Worm (Caenorhabditis elegans) whole organism, early embryonic: ENCODE measurements around the gene klp-4.

ENCODE experiments used
- B0310.2 ChIP-seq: sonication (generic microtip); optimal IDR thresholded peaks from 2 replicates; lab custom pipeline; 2016; ENCODE audit warnings: mild to moderate bottlenecking, missing genetic modification characterization, missing compliant biosample characterization
- aly-1 ChIP-seq: sonication (generic microtip); optimal IDR thresholded peaks from 2 replicates; lab custom pipeline; 2016; ENCODE audit warnings: missing genetic modification characterization, missing compliant biosample characterization
- ama-1 ChIP-seq: fragments of 150-350 bp; optimal IDR thresholded peaks from 2 replicates; lab custom pipeline; 2014
- ceh-13 ChIP-seq: fragments of 200-800 bp; sonication (Bioruptor generic); optimal IDR thresholded peaks from 2 replicates; lab custom pipeline; 2018; ENCODE audit warnings: mild to moderate bottlenecking, missing genetic modification characterization, missing compliant biosample characterization
- ceh-36 ChIP-seq: sonication (generic microtip); optimal IDR thresholded peaks from 2 replicates; lab custom pipeline; 2016; ENCODE audit warnings: missing genetic modification characterization, inconsistent platforms, missing compliant biosample characterization
- flt-1 ChIP-seq: fragments of 200-800 bp; sonication (Bioruptor generic); IDR thresholded peaks from 2 replicates; pipeline ENCODE4 v1.3.6; 2022; ENCODE audit warnings: missing genetic modification characterization, missing compliant biosample characterization
- pes-1 ChIP-seq: fragments of 200-800 bp; sonication (Bioruptor generic); IDR thresholded peaks from 2 replicates; pipeline ENCODE4 v1.3.6; 2022; ENCODE audit warnings: missing genetic modification reagents, missing genetic modification characterization, missing compliant biosample characterization
- scrt-1 ChIP-seq: fragments of 200-800 bp; sonication (Bioruptor generic); IDR thresholded peaks from 2 replicates; pipeline ENCODE4 v1.3.6; 2022; ENCODE audit warnings: missing genetic modification characterization, missing compliant biosample characterization
- tbx-37 ChIP-seq: fragments of 200-800 bp; sonication (Bioruptor generic); conservative IDR thresholded peaks from 2 replicates; pipeline ENCODE4 v1.3.6; 2022; ENCODE audit warnings: missing genetic modification reagents, missing genetic modification characterization, missing compliant biosample characterization
- tra-4 ChIP-seq: sonication (generic microtip); optimal IDR thresholded peaks from 2 replicates; lab custom pipeline; 2017; ENCODE audit warnings: missing genetic modification characterization, missing compliant biosample characterization

DNA sequence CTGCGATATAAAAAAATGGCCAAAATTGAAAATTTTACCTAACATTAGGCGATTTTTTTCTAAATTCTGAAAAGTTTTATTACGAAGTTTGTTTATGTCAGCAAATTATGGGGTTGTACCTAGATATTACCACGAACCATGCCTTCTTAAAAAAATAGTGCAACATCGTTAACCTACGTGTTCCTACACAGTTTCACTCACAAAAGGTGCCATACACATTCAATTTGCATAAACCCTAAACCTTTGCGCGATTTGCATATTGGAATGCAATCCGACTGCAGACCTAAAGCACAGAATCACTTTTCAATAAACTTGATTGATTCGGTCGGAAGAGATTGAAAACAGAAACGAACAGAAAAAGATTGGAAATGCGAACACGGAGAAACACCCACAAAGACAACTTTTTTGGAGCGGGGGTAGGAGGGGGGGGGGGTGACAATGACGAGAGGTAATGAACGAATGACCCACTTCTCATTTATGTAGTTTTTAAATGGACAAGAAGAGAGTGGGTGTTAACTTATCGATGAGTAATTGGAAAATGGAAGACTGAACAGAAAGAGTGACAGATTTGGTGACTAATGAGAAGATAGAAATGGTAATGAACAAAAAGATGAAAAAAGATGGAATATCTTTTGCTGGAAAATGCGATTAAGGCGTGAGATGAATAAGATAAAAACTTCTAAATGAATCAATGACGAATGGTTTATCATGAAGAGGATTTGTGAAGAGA, 22.3 kb downstream of the klp-4 start:
- no peak for TF ChIP-seq flt-1
- TF ChIP-seq scrt-1, result no peak
- no peak for TF ChIP-seq ceh-36 (tag; lab: Kevin White, UChicago)
- TF ChIP-seq B0310.2 (tag; lab: Kevin White, UChicago), result no peak
- no peak for TF ChIP-seq ceh-13
- no peak for TF ChIP-seq aly-1
- TF ChIP-seq ama-1 (lab: Kevin White, UChicago), result no peak
- no peak for TF ChIP-seq tra-4 (tag; lab: Kevin White, UChicago)
- TF ChIP-seq pes-1 (GFP tag; lab: Robert Waterston, UW), result no peak
- no peak for TF ChIP-seq tbx-37 (GFP tag; lab: Robert Waterston, UW)
